Fruit fly (Drosophila melanogaster): Measurements from ENCODE around the gene CG2200.

The CG2200 gene

DNA sequence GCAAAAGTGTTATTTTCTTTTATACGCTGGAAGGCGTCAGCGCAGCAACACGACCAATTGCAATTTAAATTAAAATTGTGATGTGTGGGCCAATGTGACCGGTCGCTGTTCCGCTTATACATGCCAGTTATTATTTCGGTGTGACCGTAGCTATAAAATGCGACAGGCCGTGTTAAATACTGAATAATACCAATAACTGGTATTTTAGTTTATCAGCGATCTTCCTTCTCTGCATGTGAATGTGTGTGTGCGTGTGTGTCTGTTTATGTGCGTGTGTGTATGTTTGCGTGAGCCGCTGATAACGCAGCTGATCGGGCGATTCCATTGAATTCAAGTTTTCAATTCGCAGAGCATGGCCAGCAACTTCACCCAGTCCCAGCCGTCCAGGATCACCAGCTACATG, 34.7 kb downstream of the CG2200 start, which contains the start of the genes CG32638, CG15717 and MFS10 (continued):
- TF ChIP-seq MBD-R2 (GFP tag; IDR thresholded peaks at IDR 0.05) (peak; percentile 80), Dad (GFP tag; optimal IDR thresholded peaks at IDR 0.05) (peak; percentile 17), ewg (GFP tag; optimal IDR thresholded peaks at IDR 0.05) (peak; percentile 43), gcm (GFP tag; optimal IDR thresholded peaks at IDR 0.05) (no peak), Stat92E (GFP tag; optimal IDR thresholded peaks at IDR 0.05) (peak in 1 of 3 experiments; percentile 64), D (optimal IDR thresholded peaks at IDR 0.05) (no peak), D (GFP tag; optimal IDR thresholded peaks at IDR 0.05) (no peak), CG30431 (GFP tag; optimal IDR thresholded peaks at IDR 0.05) (no peak), Nf-YC (tag; optimal IDR thresholded peaks at IDR 0.05) (peak; percentile 63), Deaf1 (tag; optimal IDR thresholded peaks at IDR 0.05) (peak; percentile 9), CG10543 (GFP tag; optimal IDR thresholded peaks at IDR 0.05) (peak; percentile 52), sob (GFP tag; IDR thresholded peaks at IDR 0.05) (peak; percentile 33; the same call in 1 of the 2 replicates), CG17829 (tag; optimal IDR thresholded peaks at IDR 0.05) (peak; percentile 60), gro (GFP tag; optimal IDR thresholded peaks at IDR 0.05) (peak; percentile 35), CG13424 (tag; optimal IDR thresholded peaks at IDR 0.05) (no peak), gem (tag; optimal IDR thresholded peaks at IDR 0.05) (peak; percentile 6), Sin3A (optimal IDR thresholded peaks at IDR 0.05) (peak; percentile 33), ro (GFP tag; IDR thresholded peaks at IDR 0.05) (no peak), sug (tag; optimal IDR thresholded peaks at IDR 0.05) (peak; percentile 30), lab (GFP tag; optimal IDR thresholded peaks at IDR 0.05) (peak; percentile 19), pfk (GFP tag; optimal IDR thresholded peaks at IDR 0.05) (peak; percentile 23), Myb (GFP tag; optimal IDR thresholded peaks at IDR 0.05) (peak; percentile 58), CG3065 (GFP tag; optimal IDR thresholded peaks at IDR 0.05) (no peak), Mrtf (GFP tag; IDR thresholded peaks at IDR 0.05) (no peak), trh (GFP tag; optimal IDR thresholded peaks at IDR 0.05) (no peak), hbn (GFP tag; IDR thresholded peaks at IDR 0.05; ENCODE audit: partially characterized antibody) (peak; percentile 28; the same call in 1 of the 2 replicates), Hr39 (optimal IDR thresholded peaks at IDR 0.05) (no peak), slp2 (GFP tag; optimal IDR thresholded peaks at IDR 0.05) (no peak), Med (GFP tag) (peak; percentile 91), Sry-δ (GFP tag; optimal IDR thresholded peaks at IDR 0.05) (peak; percentile 53), lmd (GFP tag; IDR thresholded peaks at IDR 0.05) (no peak), knrl (GFP tag; IDR thresholded peaks at IDR 0.05; ENCODE audit: partially characterized antibody) (peak; percentile 43; the same call in 1 of the 3 replicates), lov (optimal IDR thresholded peaks at IDR 0.05) (no peak), lov (GFP tag; IDR thresholded peaks at IDR 0.05) (no peak), CG32532 (GFP tag; IDR thresholded peaks at IDR 0.05) (no peak), cg (GFP tag; optimal IDR thresholded peaks at IDR 0.05) (peak; percentile 94), insv (GFP tag; optimal IDR thresholded peaks at IDR 0.05) (peak in 1 of 2 experiments; percentile 31), BEAF-32 (GFP tag; optimal IDR thresholded peaks at IDR 0.05) (peak; percentile 54), Gug (GFP tag; IDR thresholded peaks at IDR 0.05) (no peak), hth (optimal IDR thresholded peaks at IDR 0.05) (no peak), CG7271 (tag; optimal IDR thresholded peaks at IDR 0.05) (peak; percentile 41), Dbx (GFP tag; IDR thresholded peaks at IDR 0.05) (no peak), unc-4 (GFP tag; IDR thresholded peaks at IDR 0.05; ENCODE audit: partially characterized antibody) (no peak), CG12155 (GFP tag; optimal IDR thresholded peaks at IDR 0.05) (peak; percentile 13), dpn (GFP tag; optimal IDR thresholded peaks at IDR 0.05) (peak in 1 of 2 experiments; percentile 6), Bgb (GFP tag; IDR thresholded peaks at IDR 0.05; ENCODE audit: partially characterized antibody) (peak; percentile 43; the same call in 1 of the 2 replicates), Taf1 (GFP tag; IDR thresholded peaks at IDR 0.05) (no peak), CG9932 (GFP tag; IDR thresholded peaks at IDR 0.05) (peak; percentile 30; the same call in 1 of the 2 replicates), TFAM (GFP tag; optimal IDR thresholded peaks at IDR 0.05) (no peak), CoRest (tag; optimal IDR thresholded peaks at IDR 0.05) (peak; percentile 19), CG12769 (tag; optimal IDR thresholded peaks at IDR 0.05) (peak; percentile 55), Doc2 (GFP tag; IDR thresholded peaks at IDR 0.05) (no peak)

Data from whole organism, embryonic.